Worm (Caenorhabditis elegans): ENCODE results near the gene K12H6.5.

ce11 chrII:2831173-2831572, 5.2 kb upstream of the K12H6.5 start, which contains the start of gene K12H6.6:
- TF ChIP-seq ref-1 (GFP tag; conservative IDR thresholded peaks at IDR 0.05), result no peak
- no peak for TF ChIP-seq T22C8.4 (GFP tag; IDR thresholded peaks at IDR 0.05)
- no peak for TF ChIP-seq ztf-29 (GFP tag; IDR thresholded peaks at IDR 0.05)
- no peak for TF ChIP-seq tab-1 (GFP tag; IDR thresholded peaks at IDR 0.05)
- TF ChIP-seq cog-1 (tag; optimal IDR thresholded peaks at IDR 0.05), result no peak
- TF ChIP-seq ztf-23 (GFP tag; IDR thresholded peaks at IDR 0.05), result no peak
- TF ChIP-seq flt-1 (GFP tag; IDR thresholded peaks at IDR 0.05), result no peak
- no peak for TF ChIP-seq med-1 (GFP tag; optimal IDR thresholded peaks at IDR 0.05; ENCODE audit: insufficient read depth)
- TF ChIP-seq klf-2 (GFP tag; conservative IDR thresholded peaks at IDR 0.05), result no peak
